Worm (Caenorhabditis elegans): ENCODE data around the gene hsp-110.

DNA sequence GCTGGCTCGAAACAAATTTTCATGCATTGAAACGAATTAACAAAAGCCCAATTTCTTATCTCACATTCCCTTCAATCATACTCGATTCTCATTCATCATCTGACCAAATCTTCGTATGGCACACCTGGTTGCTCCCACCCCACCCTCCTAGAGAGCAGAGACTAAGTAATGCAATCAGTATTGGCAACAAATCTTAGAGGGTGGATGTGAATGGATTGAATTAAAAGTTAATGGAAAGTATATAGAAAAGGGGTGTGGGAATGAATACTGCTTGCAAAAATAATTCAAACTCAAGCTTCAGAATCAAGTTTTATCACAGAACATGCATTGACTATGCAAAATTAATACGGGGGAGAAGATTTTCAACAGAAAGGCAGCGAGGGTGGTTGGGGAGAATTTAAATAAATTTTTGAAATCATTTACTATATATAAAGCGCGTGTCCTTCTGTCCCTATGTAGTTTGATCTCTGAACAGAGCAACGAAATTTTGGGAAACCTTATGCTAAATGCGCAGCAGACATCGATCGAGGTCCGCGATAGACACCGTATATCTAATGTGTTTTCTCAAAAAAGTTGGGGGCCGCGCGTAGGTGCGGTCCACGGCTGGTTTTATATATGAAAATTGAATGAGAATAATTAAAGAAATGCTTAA, 8.8 kb downstream of the hsp-110 start:
- no peak for TF ChIP-seq dao-5 (tag; optimal IDR thresholded peaks at IDR 0.05)
- no peak for TF ChIP-seq him-1 (tag; optimal IDR thresholded peaks at IDR 0.05)
- no peak for TF ChIP-seq W03F9.2 (tag; optimal IDR thresholded peaks at IDR 0.05)
